Worm (Caenorhabditis elegans) whole organism, L2 larva: Measurements from ENCODE around the gene sam-10.

ENCODE experiments used
- R02D3.7 ChIP-seq: fragments of 150-350 bp; optimal IDR thresholded peaks from 2 replicates; lab custom pipeline; 2014; ENCODE audit warnings: missing biosample characterization, missing genetic modification characterization
- ZK546.5 ChIP-seq: sonication (generic microtip); optimal IDR thresholded peaks from 2 replicates; lab custom pipeline; 2017; ENCODE audit warnings: missing biosample characterization, missing genetic modification characterization
- ama-1 ChIP-seq: fragments of 150-350 bp; optimal IDR thresholded peaks from 2 replicates; lab custom pipeline; 2018; ENCODE audit warnings: inconsistent platforms
- ceh-82 ChIP-seq: fragments of 150-350 bp; optimal IDR thresholded peaks from 2 replicates; lab custom pipeline; 2014; ENCODE audit warnings: missing biosample characterization, missing genetic modification characterization
- fos-1 ChIP-seq: fragments of 150-350 bp; optimal IDR thresholded peaks from 2 replicates; lab custom pipeline; 2014; ENCODE audit warnings: missing biosample characterization, missing genetic modification characterization
- lin-39 ChIP-seq: fragments of 150-350 bp; optimal IDR thresholded peaks from 2 replicates; lab custom pipeline; 2014; ENCODE audit warnings: missing biosample characterization, missing genetic modification reagents, missing genetic modification characterization
- nhr-11 ChIP-seq: fragments of 150-350 bp; optimal IDR thresholded peaks from 2 replicates; lab custom pipeline; 2014; ENCODE audit warnings: missing biosample characterization, missing genetic modification characterization
- nhr-237 ChIP-seq: fragments of 150-350 bp; optimal IDR thresholded peaks from 2 replicates; lab custom pipeline; 2014; ENCODE audit warnings: missing biosample characterization, missing genetic modification characterization
- nhr-6 ChIP-seq: fragments of 150-350 bp; optimal IDR thresholded peaks from 2 replicates; lab custom pipeline; 2014; ENCODE audit warnings: missing biosample characterization, missing genetic modification characterization
- snpc-4 ChIP-seq: fragments of 150-350 bp; optimal IDR thresholded peaks from 2 replicates; lab custom pipeline; 2014; ENCODE audit warnings: missing biosample characterization, missing genetic modification characterization
- ztf-4 ChIP-seq: fragments of 150-350 bp; optimal IDR thresholded peaks from 2 replicates; lab custom pipeline; 2014; ENCODE audit warnings: missing biosample characterization, missing genetic modification characterization

DNA sequence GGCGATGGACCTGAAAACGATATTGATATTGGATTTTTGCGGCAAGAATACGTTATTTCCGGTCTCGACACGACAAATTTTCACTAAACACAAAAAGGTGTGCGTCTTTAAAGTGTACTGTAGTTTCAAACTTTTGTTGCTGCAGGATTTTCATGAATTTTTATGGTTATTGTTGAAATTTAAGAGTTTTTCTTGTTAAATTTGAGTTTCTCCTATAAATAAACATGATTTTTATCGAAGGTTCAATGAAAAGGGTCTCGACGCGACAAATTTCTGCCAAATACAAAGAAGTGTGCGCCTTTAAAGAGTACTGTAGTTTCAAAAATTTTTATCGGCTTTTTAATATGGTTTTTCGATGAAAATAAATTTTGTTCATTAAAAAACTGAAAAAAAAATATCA is 9.7 kb upstream of the sam-10 start:
- TF ChIP-seq nhr-237 (tag; lab: Kevin White, UChicago) (no peak), snpc-4 (tag; lab: Kevin White, UChicago) (no peak), nhr-11 (tag; lab: Kevin White, UChicago) (no peak), ama-1 (lab: Kevin White, UChicago) (no peak), ZK546.5 (tag; lab: Kevin White, UChicago) (no peak), lin-39 (tag; lab: Kevin White, UChicago) (no peak), ceh-82 (tag; lab: Kevin White, UChicago) (no peak), R02D3.7 (tag; lab: Kevin White, UChicago) (no peak), fos-1 (tag; lab: Kevin White, UChicago) (no peak), ztf-4 (tag; lab: Kevin White, UChicago) (no peak), nhr-6 (tag; lab: Kevin White, UChicago) (no peak)
